Worm (Caenorhabditis elegans) whole organism, L3 larva: ENCODE measurements around the gene ndua-8.

ENCODE experiments used
- ZK546.5 ChIP-seq: sonication (generic microtip); optimal IDR thresholded peaks from 2 replicates; lab custom pipeline; 2017; ENCODE audit warnings: missing biosample characterization, missing genetic modification characterization
- egl-27 ChIP-seq: sonication (generic microtip); optimal IDR thresholded peaks from 4 replicates; lab custom pipeline; 2017; ENCODE audit warnings: missing biosample characterization, missing genetic modification reagents, missing genetic modification characterization
- fos-1 ChIP-seq: fragments of 150-350 bp; optimal IDR thresholded peaks from 2 replicates; lab custom pipeline; 2014; ENCODE audit warnings: missing biosample characterization, missing genetic modification characterization
- lin-15B ChIP-seq: fragments of 150-350 bp; optimal IDR thresholded peaks from 2 replicates; lab custom pipeline; 2014; ENCODE audit warnings: missing biosample characterization, missing genetic modification characterization
- nhr-76 ChIP-seq: fragments of 150-350 bp; sonication (generic microtip); optimal IDR thresholded peaks from 5 replicates; lab custom pipeline; 2014; ENCODE audit warnings: missing biosample characterization, missing genetic modification characterization
- nhr-77 ChIP-seq: fragments of 150-350 bp; optimal IDR thresholded peaks from 2 replicates; lab custom pipeline; 2014; ENCODE audit warnings: missing biosample characterization, missing genetic modification characterization
- pqm-1 ChIP-seq: fragments of 150-350 bp; optimal IDR thresholded peaks from 2 replicates; lab custom pipeline; 2017; ENCODE audit warnings: missing biosample characterization, missing genetic modification characterization, inconsistent platforms
- unc-39 ChIP-seq: sonication (generic microtip); optimal IDR thresholded peaks from 4 replicates; lab custom pipeline; 2017; ENCODE audit warnings: missing biosample characterization, missing genetic modification characterization
- zag-1 ChIP-seq: fragments of 150-350 bp; optimal IDR thresholded peaks from 2 replicates; lab custom pipeline; 2014; ENCODE audit warnings: missing biosample characterization, missing genetic modification characterization

ce11 chrIII:2487046-2487760 lies 41.7 kb upstream of the ndua-8 start, which contains the start of gene Y54F10AL.1:
- peak; percentile 39 for TF ChIP-seq lin-15B (tag; lab: Kevin White, UChicago)
- TF ChIP-seq egl-27 (tag; lab: Kevin White, UChicago): no peak
- TF ChIP-seq nhr-77 (tag; lab: Kevin White, UChicago): no peak
- no peak for TF ChIP-seq unc-39 (tag; lab: Kevin White, UChicago)
- TF ChIP-seq ZK546.5 (tag; lab: Kevin White, UChicago): no peak
- TF ChIP-seq zag-1 (tag; lab: Kevin White, UChicago): no peak
- TF ChIP-seq fos-1 (tag; lab: Kevin White, UChicago): no peak
- TF ChIP-seq nhr-76 (tag; lab: Kevin White, UChicago): no peak
- TF ChIP-seq pqm-1 (tag; lab: Kevin White, UChicago): no peak
